Fruit fly (Drosophila melanogaster) whole organism, embryonic: ENCODE measurements around the gene Scgalpha.

Source experiments
- CG6254 ChIP-seq: fragments of 200-800 bp; sonication (Bioruptor generic); optimal IDR thresholded peaks from 3 replicates; lab custom pipeline; 2017; ENCODE audit warnings: mild to moderate bottlenecking, missing biosample characterization, missing genetic modification reagents, missing genetic modification characterization
- Jarid2 ChIP-seq: fragments of 200-800 bp; sonication (Bioruptor generic); optimal IDR thresholded peaks from 3 replicates; lab custom pipeline; 2017; ENCODE audit warnings: mild to moderate bottlenecking, missing biosample characterization, missing genetic modification reagents, missing genetic modification characterization

- TF ChIP-seq Jarid2 (GFP tag; lab: Kevin White, UChicago) (no peak), CG6254 (GFP tag; lab: Kevin White, UChicago) (peak; percentile 24)
These were observed 37.1 kb upstream of the Scgalpha start for dm6 chr2L:8266145-8266544.
